Worm (Caenorhabditis elegans): Measurements from ENCODE around the gene Y50E8A.10.

DNA sequence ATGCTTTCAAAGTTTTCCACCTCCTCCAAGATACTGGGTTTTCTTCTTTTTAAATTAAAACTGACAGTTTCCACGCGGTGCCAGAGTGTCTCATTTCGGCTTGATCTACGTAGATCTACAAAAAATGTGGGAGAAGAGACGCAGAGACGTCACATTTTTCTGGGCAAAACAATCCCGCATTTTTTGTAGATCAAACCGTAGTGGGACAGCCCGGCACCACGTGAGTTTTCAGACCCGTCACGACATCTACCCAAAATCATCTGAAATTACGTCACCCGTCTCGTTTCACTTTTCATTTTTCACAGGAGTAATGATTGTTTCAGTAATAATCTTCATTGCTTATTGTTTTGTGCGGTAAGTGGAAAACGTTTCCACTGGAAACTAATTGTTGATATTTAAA is 48.6 kb downstream of the Y50E8A.10 start:
- TF ChIP-seq egl-27 (tag; optimal IDR thresholded peaks at IDR 0.05) (no peak), mep-1 (tag; optimal IDR thresholded peaks at IDR 0.05) (no peak), ama-1 (optimal IDR thresholded peaks at IDR 0.05) (no peak), nhr-12 (tag; optimal IDR thresholded peaks at IDR 0.05) (no peak), zag-1 (tag; optimal IDR thresholded peaks at IDR 0.05) (no peak), pax-3 (tag; optimal IDR thresholded peaks at IDR 0.05) (no peak)

Data from whole organism, L1 larva.